Fruit fly (Drosophila melanogaster) whole organism, prepupa: ENCODE results near the gene Srrm1.

Experiments used
- CG10631 ChIP-seq: fragments of 200-800 bp; sonication (Bioruptor generic); optimal IDR thresholded peaks from 2 replicates; lab custom pipeline; 2016; ENCODE audit warnings: missing biosample characterization, missing genetic modification characterization
- CG3032 ChIP-seq: fragments of 200-800 bp; optimal IDR thresholded peaks from 2 replicates; lab custom pipeline; 2019; ENCODE audit warnings: missing biosample characterization, mild to moderate bottlenecking, missing genetic modification characterization, moderate library complexity
- CG6276 ChIP-seq: fragments of 200-800 bp; sonication (Bioruptor generic); optimal IDR thresholded peaks from 2 replicates; lab custom pipeline; 2017; ENCODE audit warnings: missing biosample characterization, mild to moderate bottlenecking, missing genetic modification characterization
- Ets96B ChIP-seq: fragments of 200-800 bp; optimal IDR thresholded peaks from 2 replicates; lab custom pipeline; 2019; ENCODE audit warnings: missing biosample characterization, mild to moderate bottlenecking, missing genetic modification characterization, moderate library complexity
- Lpt ChIP-seq: fragments of 200-800 bp; sonication (Bioruptor generic); optimal IDR thresholded peaks from 3 replicates; lab custom pipeline; 2016; ENCODE audit warnings: missing biosample characterization, missing genetic modification characterization
- Smox ChIP-seq: fragments of 200-800 bp; sonication (Bioruptor generic); optimal IDR thresholded peaks from 3 replicates; lab custom pipeline; 2016; ENCODE audit warnings: missing biosample characterization, missing genetic modification characterization
- Sox14 ChIP-seq: fragments of 200-800 bp; sonication (Bioruptor generic); optimal IDR thresholded peaks from 3 replicates; lab custom pipeline; 2016; ENCODE audit warnings: missing biosample characterization, missing genetic modification characterization
- dsx ChIP-seq: fragments of 200-800 bp; optimal IDR thresholded peaks from 3 replicates; lab custom pipeline; 2019; ENCODE audit warnings: missing biosample characterization, mild to moderate bottlenecking, missing genetic modification characterization, moderate library complexity; ENCODE audit not compliant: poor library complexity, severe bottlenecking
- esn ChIP-seq: fragments of 200-800 bp; sonication (Bioruptor generic); optimal IDR thresholded peaks from 2 replicates; lab custom pipeline; 2016; ENCODE audit warnings: missing biosample characterization, mild to moderate bottlenecking, missing genetic modification characterization, moderate library complexity
- fd59A ChIP-seq: fragments of 200-800 bp; sonication (Bioruptor generic); optimal IDR thresholded peaks from 2 replicates; lab custom pipeline; 2017; ENCODE audit warnings: missing biosample characterization, mild to moderate bottlenecking, missing genetic modification characterization, missing genetic modification reagents
- fd85E ChIP-seq: fragments of 200-800 bp; sonication (Bioruptor generic); optimal IDR thresholded peaks from 3 replicates; lab custom pipeline; 2016; ENCODE audit warnings: missing biosample characterization, missing genetic modification characterization
- pdm3 ChIP-seq: fragments of 200-800 bp; sonication (Bioruptor generic); optimal IDR thresholded peaks from 3 replicates; lab custom pipeline; 2016; ENCODE audit warnings: missing biosample characterization, missing genetic modification characterization
- ss ChIP-seq, 2 experiments: fragments of 200-800 bp; sonication (Bioruptor generic); optimal IDR thresholded peaks; 2 replicates in 1 of 2; 3 replicates in 1 of 2; lab custom pipeline; 2017 to 2018; ENCODE audit warnings: mild to moderate bottlenecking in 2 of 2, missing biosample characterization in 2 of 2, missing genetic modification characterization in 2 of 2, moderate library complexity in 1 of 2

DNA sequence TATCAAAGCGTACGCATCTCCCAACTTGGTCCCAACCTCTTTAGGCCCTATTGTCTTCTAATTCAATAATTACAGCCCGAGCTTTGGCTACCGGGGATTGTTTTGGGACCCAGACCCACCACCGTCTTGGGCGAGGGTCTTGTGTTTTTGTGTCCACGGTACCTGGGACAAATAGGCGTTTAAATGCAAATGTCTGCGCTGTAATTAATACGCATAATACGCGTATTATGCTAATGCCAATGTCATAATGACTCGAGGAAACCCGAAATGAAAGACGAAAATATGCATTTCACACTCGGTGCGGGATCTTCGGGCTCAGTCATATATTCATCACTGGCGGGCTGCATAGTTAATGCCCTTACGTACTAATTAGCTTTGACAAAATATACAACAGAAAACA lies 27.7 kb downstream of the Srrm1 start:
- TF ChIP-seq fd85E (GFP tag; lab: Kevin White, UChicago) (no peak), Ets96B (tag; lab: Kevin White, UChicago) (no peak), fd59A (GFP tag; lab: Kevin White, UChicago) (no peak), ss (GFP tag; optimal IDR thresholded peaks at IDR 0.05; lab: Kevin White, UChicago) (no peak), CG10631 (GFP tag; lab: Kevin White, UChicago) (no peak), Sox14 (GFP tag; lab: Kevin White, UChicago) (no peak), Lpt (GFP tag; lab: Kevin White, UChicago) (no peak), CG3032 (tag; lab: Kevin White, UChicago) (no peak), Smox (no peak), pdm3 (GFP tag; lab: Kevin White, UChicago) (no peak), dsx (GFP tag; lab: Kevin White, UChicago) (no peak), CG6276 (GFP tag; lab: Kevin White, UChicago) (no peak), esn (GFP tag; lab: Kevin White, UChicago) (no peak)
